Worm (Caenorhabditis elegans) whole organism, late embryonic: ENCODE results near the gene srbc-76.
"Not testable (repeated sequence)": the region's sequence is repeated elsewhere in the genome, so short reads cannot be mapped to it uniquely, and the experiment has no call there.

ENCODE experiments used
- F13H6.1 ChIP-seq: sonication (generic microtip); optimal IDR thresholded peaks from 2 replicates; lab custom pipeline; 2016; ENCODE audit warnings: missing genetic modification characterization, missing compliant biosample characterization
- K09A11.1 ChIP-seq: sonication (generic microtip); optimal IDR thresholded peaks from 2 replicates; lab custom pipeline; 2017; ENCODE audit warnings: antibody characterized with exemption, mild to moderate bottlenecking, missing genetic modification characterization, missing compliant biosample characterization; ENCODE audit not compliant: insufficient read depth
- T23F11.4 ChIP-seq: fragments of 200-800 bp; sonication (Bioruptor generic); optimal IDR thresholded peaks from 2 replicates; lab custom pipeline; 2018; ENCODE audit warnings: mild to moderate bottlenecking, missing genetic modification characterization, missing compliant biosample characterization
- Y22D7AL.16 ChIP-seq: sonication (generic microtip); optimal IDR thresholded peaks from 2 replicates; lab custom pipeline; 2016; ENCODE audit warnings: missing genetic modification characterization, missing compliant biosample characterization
- ama-1 ChIP-seq: fragments of 150-350 bp; optimal IDR thresholded peaks from 2 replicates; lab custom pipeline; 2014
- ceh-18 ChIP-seq: sonication (generic microtip); optimal IDR thresholded peaks from 2 replicates; lab custom pipeline; 2016; ENCODE audit warnings: missing genetic modification characterization, missing compliant biosample characterization
- ceh-24 ChIP-seq: sonication (generic microtip); optimal IDR thresholded peaks from 2 replicates; lab custom pipeline; 2016; ENCODE audit warnings: mild to moderate bottlenecking, missing genetic modification characterization, missing compliant biosample characterization
- ceh-34 ChIP-seq: sonication (generic microtip); optimal IDR thresholded peaks from 2 replicates; lab custom pipeline; 2016; ENCODE audit warnings: mild to moderate bottlenecking, missing genetic modification characterization, missing compliant biosample characterization
- ceh-45 ChIP-seq: fragments of 200-800 bp; sonication (Bioruptor generic); IDR thresholded peaks from 2 replicates; pipeline ENCODE4 v1.3.6; 2022; ENCODE audit warnings: missing genetic modification reagents, missing genetic modification characterization, missing compliant biosample characterization
- ceh-6 ChIP-seq: fragments of 200-800 bp; sonication (Bioruptor generic); optimal IDR thresholded peaks from 2 replicates; lab custom pipeline; 2018; ENCODE audit warnings: mild to moderate bottlenecking, missing genetic modification characterization, missing compliant biosample characterization
- ceh-9 ChIP-seq: sonication (generic microtip); optimal IDR thresholded peaks from 2 replicates; lab custom pipeline; 2016; ENCODE audit warnings: mild to moderate bottlenecking, missing genetic modification characterization, inconsistent platforms, missing compliant biosample characterization
- che-1 ChIP-seq: sonication (generic microtip); optimal IDR thresholded peaks from 2 replicates; lab custom pipeline; 2016; ENCODE audit warnings: mild to moderate bottlenecking, missing genetic modification characterization, missing compliant biosample characterization
- dmd-4 ChIP-seq: sonication (generic microtip); optimal IDR thresholded peaks from 2 replicates; lab custom pipeline; 2016; ENCODE audit warnings: borderline replicate concordance, missing genetic modification characterization, missing compliant biosample characterization
- fax-1 ChIP-seq: sonication (generic microtip); optimal IDR thresholded peaks from 2 replicates; lab custom pipeline; 2016; ENCODE audit warnings: missing genotype, missing genetic modification characterization, missing compliant biosample characterization
- fkh-6 ChIP-seq: sonication (generic microtip); optimal IDR thresholded peaks from 2 replicates; lab custom pipeline; 2016; ENCODE audit warnings: missing genetic modification characterization, missing compliant biosample characterization
- gmeb-2 ChIP-seq: sonication (generic microtip); optimal IDR thresholded peaks from 2 replicates; lab custom pipeline; 2016; ENCODE audit warnings: missing genetic modification characterization, inconsistent platforms, missing compliant biosample characterization
- hlh-13 ChIP-seq: fragments of 200-800 bp; sonication (Bioruptor generic); optimal IDR thresholded peaks from 2 replicates; lab custom pipeline; 2018; ENCODE audit warnings: mild to moderate bottlenecking, missing genetic modification characterization, missing compliant biosample characterization
- hlh-8 ChIP-seq: sonication (generic microtip); optimal IDR thresholded peaks from 2 replicates; lab custom pipeline; 2016; ENCODE audit warnings: missing genotype, missing genetic modification characterization, missing compliant biosample characterization
- lin-11 ChIP-seq: fragments of 200-800 bp; sonication (Bioruptor generic); optimal IDR thresholded peaks from 2 replicates; lab custom pipeline; 2018; ENCODE audit warnings: mild to moderate bottlenecking, missing genetic modification characterization, missing compliant biosample characterization
- madf-2 ChIP-seq: sonication (generic microtip); optimal IDR thresholded peaks from 2 replicates; lab custom pipeline; 2017; ENCODE audit warnings: missing genetic modification characterization, missing compliant biosample characterization
- nfya-1 ChIP-seq: sonication (generic microtip); optimal IDR thresholded peaks from 2 replicates; lab custom pipeline; 2017; ENCODE audit warnings: missing genetic modification characterization, mild to moderate bottlenecking, missing compliant biosample characterization, antibody characterized with exemption, moderate library complexity
- npax-4 ChIP-seq: sonication (generic microtip); optimal IDR thresholded peaks from 2 replicates; lab custom pipeline; 2016; ENCODE audit warnings: missing genetic modification characterization, missing compliant biosample characterization
- odd-2 ChIP-seq: sonication (generic microtip); optimal IDR thresholded peaks from 2 replicates; lab custom pipeline; 2017; ENCODE audit warnings: antibody characterized with exemption, mild to moderate bottlenecking, missing genetic modification characterization, missing compliant biosample characterization
- pat-9 ChIP-seq: fragments of 200-800 bp; sonication (Bioruptor generic); optimal IDR thresholded peaks from 2 replicates; lab custom pipeline; 2018; ENCODE audit warnings: mild to moderate bottlenecking, missing genetic modification characterization, moderate library complexity, missing compliant biosample characterization
- pqm-1 ChIP-seq: sonication (generic microtip); optimal IDR thresholded peaks from 2 replicates; lab custom pipeline; 2016; ENCODE audit warnings: missing genetic modification characterization, missing compliant biosample characterization
- ref-2 ChIP-seq: sonication (generic microtip); optimal IDR thresholded peaks from 2 replicates; lab custom pipeline; 2016; ENCODE audit warnings: missing genetic modification characterization, missing compliant biosample characterization
- rnt-1 ChIP-seq: sonication (generic microtip); optimal IDR thresholded peaks from 2 replicates; lab custom pipeline; 2016; ENCODE audit warnings: missing genetic modification characterization, missing compliant biosample characterization
- sox-2 ChIP-seq: fragments of 200-800 bp; sonication (Bioruptor generic); IDR thresholded peaks from 2 replicates; pipeline ENCODE4 v1.3.6; 2022; ENCODE audit warnings: missing genetic modification reagents, missing genetic modification characterization, missing compliant biosample characterization
- sox-4 ChIP-seq: sonication (generic microtip); optimal IDR thresholded peaks from 2 replicates; lab custom pipeline; 2017; ENCODE audit warnings: mild to moderate bottlenecking, missing genetic modification characterization, inconsistent platforms, missing compliant biosample characterization
- syd-9 ChIP-seq: sonication (generic microtip); optimal IDR thresholded peaks from 2 replicates; lab custom pipeline; 2016; ENCODE audit warnings: mild to moderate bottlenecking, missing genetic modification characterization, moderate library complexity, missing compliant biosample characterization
- tbx-7 ChIP-seq: sonication (generic microtip); optimal IDR thresholded peaks from 2 replicates; lab custom pipeline; 2016; ENCODE audit warnings: missing genotype, missing genetic modification characterization, missing compliant biosample characterization
- unc-55 ChIP-seq: sonication (generic microtip); optimal IDR thresholded peaks from 2 replicates; lab custom pipeline; 2017; ENCODE audit warnings: missing biosample characterization, missing genetic modification reagents, missing genetic modification characterization
- unc-86 ChIP-seq: sonication (generic microtip); optimal IDR thresholded peaks from 2 replicates; lab custom pipeline; 2016; ENCODE audit warnings: missing genetic modification characterization, missing compliant biosample characterization

srbc-76 gene

DNA sequence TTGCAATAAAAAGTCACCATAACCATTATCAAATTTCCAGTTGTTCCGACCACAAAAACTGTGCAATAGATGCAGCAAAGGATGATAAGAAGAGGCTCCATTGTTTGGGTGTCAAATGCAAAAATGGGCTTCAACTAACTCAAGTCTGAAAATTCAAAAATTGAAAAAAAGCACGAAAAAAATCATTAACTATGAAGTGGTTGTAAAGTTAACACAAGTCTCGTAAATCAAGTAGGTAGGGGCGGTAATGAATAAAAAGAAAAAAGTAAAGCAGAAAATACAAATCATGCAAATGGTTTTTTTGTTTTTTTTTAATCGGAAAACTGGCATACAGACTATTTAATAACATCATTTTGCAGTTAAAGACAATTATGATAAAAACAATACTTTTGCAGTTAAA lies 4.5 kb downstream of the srbc-76 start, which contains the start of gene srsx-39:
Gene srsx-39, minus strand, starts transcription at position 101 of the 400 bp plus-strand sequence.
- not testable (repeated sequence) for TF ChIP-seq K09A11.1 (tag; lab: Kevin White, UChicago); fkh-6; hlh-13 (GFP tag; lab: Kevin White, UChicago)

DNA sequence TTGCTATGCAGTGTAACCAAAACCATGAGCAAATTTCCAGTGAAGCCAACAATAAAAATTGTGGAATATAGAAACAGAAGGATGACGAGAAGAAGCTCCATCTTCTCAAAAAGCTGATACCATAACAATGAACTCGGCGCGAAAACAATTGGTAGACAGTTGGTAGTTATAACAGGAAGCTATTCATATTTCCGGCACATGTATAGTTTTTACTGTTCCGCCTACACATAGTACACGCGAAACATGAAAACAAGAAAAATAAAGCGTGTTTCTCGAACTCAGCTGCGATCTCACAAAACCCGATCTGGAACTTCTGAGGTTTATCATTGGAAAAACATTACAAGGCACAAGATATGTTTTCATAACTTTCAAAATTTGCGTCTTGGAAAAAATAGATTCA lies 6.9 kb downstream of the srbc-76 start, which contains the start of gene srsx-37:
Gene srsx-37, minus strand, starts transcription at position 101 of the 400 bp plus-strand sequence.
- TF ChIP-seq ceh-18, result no peak
- TF ChIP-seq, all 69 proteins: peak for 0

DNA sequence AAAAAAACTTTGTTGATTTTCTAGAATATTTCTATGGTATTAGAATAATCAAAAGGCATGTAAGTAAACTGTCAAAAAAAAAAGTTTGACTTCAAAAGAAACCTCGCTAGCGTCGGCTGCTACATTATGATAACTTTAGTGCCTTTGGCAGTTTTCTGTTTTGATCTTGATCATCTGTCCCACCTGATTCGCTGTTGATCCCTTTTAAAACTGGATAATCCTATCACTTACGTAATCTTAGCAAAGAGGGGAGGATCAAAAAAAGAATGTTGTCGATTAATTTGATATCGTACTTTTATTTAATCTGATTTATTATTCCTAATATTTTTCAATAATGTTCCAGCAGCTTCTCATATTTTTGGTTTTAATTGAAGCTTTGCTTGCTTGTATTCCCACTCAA lies 7.7 kb downstream of the srbc-76 start, which contains the start of gene M01B2.8:
Gene M01B2.8, plus strand, starts transcription at position 301 of the 400 bp plus-strand sequence.
- TF ChIP-seq unc-55 (GFP tag; lab: Kevin White, UChicago) (no peak), F13H6.1 (no peak), Y22D7AL.16 (tag; lab: Kevin White, UChicago) (no peak), dmd-4 (tag; lab: Kevin White, UChicago) (no peak), T23F11.4 (no peak), madf-2 (tag; lab: Kevin White, UChicago) (no peak), fax-1 (tag; lab: Kevin White, UChicago) (no peak), unc-86 (tag; lab: Kevin White, UChicago) (no peak), pqm-1 (tag; lab: Kevin White, UChicago) (no peak), ceh-24 (no peak), ceh-6 (no peak), ceh-45 (GFP tag; lab: Robert Waterston, UW) (no peak), syd-9 (tag; lab: Kevin White, UChicago) (no peak), odd-2 (tag; lab: Kevin White, UChicago) (no peak)

DNA sequence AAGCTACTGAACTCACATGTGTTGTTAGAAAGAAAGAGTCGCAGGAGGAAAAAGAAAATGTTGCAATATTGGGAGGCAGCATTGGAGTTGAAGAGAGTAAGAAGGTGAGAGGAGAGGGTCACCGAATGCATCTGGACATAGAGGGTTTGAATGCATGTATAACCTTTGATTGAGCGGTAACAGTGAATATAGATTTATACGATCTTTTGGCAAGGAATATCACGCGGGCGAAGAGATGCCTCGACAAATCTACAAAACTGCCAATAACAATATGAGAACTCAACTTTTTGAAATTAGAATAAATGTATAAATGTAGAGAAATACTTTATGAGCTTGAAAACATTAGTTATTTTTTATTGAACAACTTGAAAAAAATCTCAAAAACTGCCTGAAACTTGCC lies 10.2 kb downstream of the srbc-76 start, which contains the start of gene M01B2.10:
Gene M01B2.10, minus strand, starts transcription at position 101 of the 400 bp plus-strand sequence.
- not testable (repeated sequence) for TF ChIP-seq unc-55 (GFP tag; lab: Kevin White, UChicago); sox-4 (tag; lab: Kevin White, UChicago); pat-9 (tag; lab: Kevin White, UChicago)
- TF ChIP-seq, all 69 proteins: peak for 0; not testable (repeated sequence) for 69

DNA sequence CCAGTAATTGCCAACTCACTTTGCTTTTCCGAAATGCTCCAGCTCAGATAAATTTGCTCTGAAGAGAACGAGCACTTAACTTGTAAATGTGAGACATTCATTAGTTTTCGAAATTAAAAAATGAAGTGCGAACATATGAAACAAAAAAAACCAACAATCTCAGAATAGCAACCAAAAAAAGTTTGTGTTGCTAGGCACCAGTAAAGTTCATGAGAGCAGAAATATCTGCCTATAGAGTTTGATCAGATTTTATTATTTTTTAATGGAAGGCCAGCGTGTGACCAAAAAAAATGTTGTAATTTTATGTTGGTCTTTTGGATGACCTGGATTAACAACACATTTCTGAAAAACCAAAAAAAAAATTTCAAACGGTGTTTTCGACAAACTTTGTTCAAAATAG lies 11.9 kb downstream of the srbc-76 start, which contains the start of gene M01B2.12:
Gene M01B2.12, minus strand, starts transcription at position 101 of the 400 bp plus-strand sequence.
- TF ChIP-seq ceh-9 (tag; lab: Kevin White, UChicago), result no peak
- TF ChIP-seq ref-2 (tag; lab: Kevin White, UChicago), result no peak
- TF ChIP-seq che-1 (tag; lab: Kevin White, UChicago), result no peak
- TF ChIP-seq unc-86 (tag; lab: Kevin White, UChicago), result no peak
- TF ChIP-seq npax-4 (tag; lab: Kevin White, UChicago), result no peak
- TF ChIP-seq sox-4 (tag; lab: Kevin White, UChicago), result no peak
- no peak for TF ChIP-seq ama-1 (lab: Kevin White, UChicago)
- TF ChIP-seq tbx-7 (tag; lab: Kevin White, UChicago), result no peak
- TF ChIP-seq lin-11 (tag; lab: Kevin White, UChicago), result no peak
- TF ChIP-seq ceh-34, result no peak
- TF ChIP-seq fkh-6, result no peak
- TF ChIP-seq rnt-1 (tag; lab: Kevin White, UChicago), result no peak
- TF ChIP-seq nfya-1 (tag; lab: Kevin White, UChicago), result no peak
- no peak for TF ChIP-seq hlh-8 (tag; lab: Kevin White, UChicago)
- no peak for TF ChIP-seq odd-2 (tag; lab: Kevin White, UChicago)
- TF ChIP-seq sox-2 (GFP tag; lab: Robert Waterston, UW), result no peak
- no peak for TF ChIP-seq gmeb-2 (tag; lab: Kevin White, UChicago)
